Worm (Caenorhabditis elegans) whole organism, mixed stage, embryonic: Measurements from ENCODE around the gene sbt-1.

Experiments used
- M03D4.4 ChIP-seq: sonication (generic microtip); optimal IDR thresholded peaks from 2 replicates; lab custom pipeline; 2017; ENCODE audit warnings: mild to moderate bottlenecking, missing genetic modification characterization, missing compliant biosample characterization
- bed-3 ChIP-seq: fragments of 200-800 bp; sonication (Bioruptor generic); optimal IDR thresholded peaks from 3 replicates; lab custom pipeline; 2018; ENCODE audit warnings: mild to moderate bottlenecking, missing genetic modification characterization, moderate library complexity, missing compliant biosample characterization
- blmp-1 ChIP-seq: fragments of 150-350 bp; optimal IDR thresholded peaks from 2 replicates; lab custom pipeline; 2014; ENCODE audit warnings: missing biosample characterization, missing genetic modification characterization
- ceh-39 ChIP-seq: fragments of 150-350 bp; optimal IDR thresholded peaks from 2 replicates; lab custom pipeline; 2014; ENCODE audit warnings: missing biosample characterization, missing genetic modification characterization
- ceh-43 ChIP-seq: fragments of 200-800 bp; sonication (Bioruptor generic); optimal IDR thresholded peaks from 2 replicates; lab custom pipeline; 2018; ENCODE audit warnings: mild to moderate bottlenecking, missing genetic modification characterization, moderate library complexity, missing compliant biosample characterization
- ceh-83 ChIP-seq: fragments of 200-800 bp; sonication (Bioruptor generic); optimal IDR thresholded peaks from 2 replicates; lab custom pipeline; 2018; ENCODE audit warnings: mild to moderate bottlenecking, missing genetic modification characterization, missing compliant biosample characterization
- ces-1 ChIP-seq: fragments of 150-350 bp; optimal IDR thresholded peaks from 2 replicates; lab custom pipeline; 2014; ENCODE audit warnings: missing biosample characterization, missing genetic modification reagents, missing genetic modification characterization
- cnd-1 ChIP-seq: fragments of 200-800 bp; sonication (Bioruptor generic); optimal IDR thresholded peaks from 2 replicates; lab custom pipeline; 2018; ENCODE audit warnings: mild to moderate bottlenecking, missing genetic modification characterization, missing compliant biosample characterization
- drap-1 ChIP-seq: fragments of 200-800 bp; sonication (Bioruptor generic); optimal IDR thresholded peaks from 3 replicates; lab custom pipeline; 2018; ENCODE audit warnings: mild to moderate bottlenecking, missing genetic modification characterization, missing compliant biosample characterization
- elt-1 ChIP-seq: sonication (generic microtip); optimal IDR thresholded peaks from 2 replicates; lab custom pipeline; 2017; ENCODE audit warnings: missing genetic modification characterization, mild to moderate bottlenecking, missing compliant biosample characterization, antibody characterized with exemption, moderate library complexity, borderline replicate concordance; ENCODE audit not compliant: insufficient read depth
- elt-3 ChIP-seq: fragments of 150-350 bp; optimal IDR thresholded peaks from 2 replicates; lab custom pipeline; 2014; ENCODE audit warnings: missing biosample characterization, missing genetic modification characterization
- flh-1 ChIP-seq: fragments of 200-800 bp; sonication (Bioruptor generic); optimal IDR thresholded peaks from 2 replicates; lab custom pipeline; 2018; ENCODE audit warnings: mild to moderate bottlenecking, missing genetic modification characterization, moderate library complexity, missing compliant biosample characterization
- ham-2 ChIP-seq: fragments of 200-800 bp; sonication (Bioruptor generic); optimal IDR thresholded peaks from 2 replicates; lab custom pipeline; 2018; ENCODE audit warnings: mild to moderate bottlenecking, missing genetic modification characterization, missing compliant biosample characterization
- hlh-1 ChIP-seq: fragments of 150-350 bp; optimal IDR thresholded peaks from 2 replicates; lab custom pipeline; 2014; ENCODE audit warnings: missing biosample characterization, missing genetic modification reagents, missing genetic modification characterization
- lin-13 ChIP-seq: fragments of 150-350 bp; optimal IDR thresholded peaks from 2 replicates; lab custom pipeline; 2014; ENCODE audit warnings: missing biosample characterization, missing genetic modification characterization
- lin-32 ChIP-seq: fragments of 200-800 bp; sonication (Bioruptor generic); optimal IDR thresholded peaks from 2 replicates; lab custom pipeline; 2018; ENCODE audit warnings: mild to moderate bottlenecking, missing genetic modification characterization, missing compliant biosample characterization
- lsy-2 ChIP-seq: fragments of 150-350 bp; optimal IDR thresholded peaks from 2 replicates; lab custom pipeline; 2014; ENCODE audit warnings: missing biosample characterization, missing genetic modification characterization
- mab-5 ChIP-seq: fragments of 150-350 bp; optimal IDR thresholded peaks from 2 replicates; lab custom pipeline; 2014; ENCODE audit warnings: missing biosample characterization, missing genetic modification characterization
- mep-1 ChIP-seq: fragments of 150-350 bp; optimal IDR thresholded peaks from 2 replicates; lab custom pipeline; 2017; ENCODE audit warnings: missing biosample characterization, missing genetic modification reagents, missing genetic modification characterization, inconsistent platforms
- mls-2 ChIP-seq: sonication (generic microtip); optimal IDR thresholded peaks from 2 replicates; lab custom pipeline; 2016; ENCODE audit warnings: mild to moderate bottlenecking, missing genetic modification characterization, moderate library complexity, missing compliant biosample characterization
- nhr-12 ChIP-seq: fragments of 150-350 bp; optimal IDR thresholded peaks from 2 replicates; lab custom pipeline; 2014; ENCODE audit warnings: missing biosample characterization, missing genetic modification characterization
- nhr-2 ChIP-seq: fragments of 150-350 bp; optimal IDR thresholded peaks from 2 replicates; lab custom pipeline; 2014; ENCODE audit warnings: missing biosample characterization, missing genetic modification characterization
- nhr-237 ChIP-seq: fragments of 150-350 bp; optimal IDR thresholded peaks from 2 replicates; lab custom pipeline; 2014; ENCODE audit warnings: missing biosample characterization, missing genetic modification characterization
- nhr-28 ChIP-seq: fragments of 150-350 bp; optimal IDR thresholded peaks from 2 replicates; lab custom pipeline; 2014; ENCODE audit warnings: missing biosample characterization, missing genetic modification characterization
- nhr-76 ChIP-seq: sonication (generic microtip); optimal IDR thresholded peaks from 2 replicates; lab custom pipeline; 2017; ENCODE audit warnings: missing biosample characterization, missing genetic modification characterization
- pha-4 ChIP-seq: fragments of 150-350 bp; optimal IDR thresholded peaks from 2 replicates; lab custom pipeline; 2018; ENCODE audit warnings: missing biosample characterization, missing genetic modification reagents, missing genetic modification characterization
- sem-2 ChIP-seq: fragments of 200-800 bp; sonication (Bioruptor generic); optimal IDR thresholded peaks from 2 replicates; lab custom pipeline; 2018; ENCODE audit warnings: mild to moderate bottlenecking, missing genetic modification characterization, missing compliant biosample characterization
- snpc-4 ChIP-seq: fragments of 150-350 bp; optimal IDR thresholded peaks from 2 replicates; lab custom pipeline; 2014; ENCODE audit warnings: missing biosample characterization, missing genetic modification characterization
- sptf-1 ChIP-seq: sonication (generic microtip); optimal IDR thresholded peaks from 2 replicates; lab custom pipeline; 2017; ENCODE audit warnings: mild to moderate bottlenecking, missing genetic modification characterization, moderate library complexity, missing compliant biosample characterization
- tbx-8 ChIP-seq: fragments of 200-800 bp; sonication (Bioruptor generic); optimal IDR thresholded peaks from 2 replicates; lab custom pipeline; 2018; ENCODE audit warnings: mild to moderate bottlenecking, missing genetic modification characterization, moderate library complexity, missing compliant biosample characterization
- unc-120 ChIP-seq: sonication (generic microtip); optimal IDR thresholded peaks from 2 replicates; lab custom pipeline; 2017; ENCODE audit warnings: missing genetic modification characterization, missing compliant biosample characterization; ENCODE audit not compliant: poor library complexity, severe bottlenecking
- unc-39 ChIP-seq: fragments of 150-350 bp; optimal IDR thresholded peaks from 2 replicates; lab custom pipeline; 2014; ENCODE audit warnings: missing biosample characterization, missing genetic modification characterization
- unc-62 ChIP-seq: fragments of 150-350 bp; optimal IDR thresholded peaks from 2 replicates; lab custom pipeline; 2014; ENCODE audit warnings: missing biosample characterization, missing genetic modification reagents, missing genetic modification characterization
- zip-8 ChIP-seq: fragments of 150-350 bp; optimal IDR thresholded peaks from 2 replicates; lab custom pipeline; 2014; ENCODE audit warnings: missing biosample characterization, missing genetic modification characterization
- ztf-11 ChIP-seq: fragments of 150-350 bp; optimal IDR thresholded peaks from 2 replicates; lab custom pipeline; 2014; ENCODE audit warnings: missing biosample characterization, missing genetic modification characterization

Gene sbt-1

ce11 chrV:20845524-20846208 is 17.0 kb upstream of the sbt-1 start, which contains the start of the genes F31D4.2 and fkb-6:
F31D4.2 (minus strand) TSS chrV:20845546.
fkb-6 (plus strand) TSS chrV:20846158.
- no peak for TF ChIP-seq sem-2 (GFP tag; lab: Kevin White, UChicago)
- no peak for TF ChIP-seq ceh-83 (GFP tag; lab: Kevin White, UChicago)
- no peak for TF ChIP-seq nhr-76 (tag; lab: Kevin White, UChicago)
- no peak for TF ChIP-seq mab-5 (tag; lab: Kevin White, UChicago)
- TF ChIP-seq pha-4 (tag; lab: Kevin White, UChicago) = peak; percentile 88
- TF ChIP-seq unc-120 (tag; lab: Kevin White, UChicago) = no peak
- TF ChIP-seq bed-3 (GFP tag; lab: Kevin White, UChicago) = no peak
- peak; percentile 3 for TF ChIP-seq sptf-1 (tag; lab: Kevin White, UChicago)
- TF ChIP-seq lsy-2 (tag; lab: Kevin White, UChicago) = peak; percentile 96
- no peak for TF ChIP-seq drap-1 (GFP tag; lab: Kevin White, UChicago)
- TF ChIP-seq elt-3 = no peak
- TF ChIP-seq zip-8 (tag; lab: Kevin White, UChicago) = no peak
- no peak for TF ChIP-seq cnd-1 (tag; lab: Kevin White, UChicago)
- TF ChIP-seq flh-1 (GFP tag; lab: Kevin White, UChicago) = no peak
- TF ChIP-seq elt-1 (tag; lab: Kevin White, UChicago) = no peak
- peak; percentile 71 for TF ChIP-seq lin-13 (tag; lab: Kevin White, UChicago)
- no peak for TF ChIP-seq unc-39 (tag; lab: Kevin White, UChicago)
- TF ChIP-seq mep-1 (tag; lab: Kevin White, UChicago) = peak; percentile 90
- TF ChIP-seq tbx-8 (GFP tag; lab: Kevin White, UChicago) = no peak
- TF ChIP-seq mls-2 (tag; lab: Kevin White, UChicago) = peak; percentile 15
- TF ChIP-seq nhr-12 (tag; lab: Kevin White, UChicago) = no peak
- TF ChIP-seq unc-62 (GFP tag; lab: Kevin White, UChicago) = peak; percentile 11
- peak; percentile 53 for TF ChIP-seq ceh-39 (tag; lab: Kevin White, UChicago)
- TF ChIP-seq snpc-4 = no peak
- no peak for TF ChIP-seq lin-32
- peak; percentile 77 for TF ChIP-seq ces-1 (GFP tag; lab: Kevin White, UChicago)
- no peak for TF ChIP-seq hlh-1 (tag; lab: Kevin White, UChicago)
- no peak for TF ChIP-seq nhr-28 (tag; lab: Kevin White, UChicago)
- TF ChIP-seq M03D4.4 (tag; lab: Kevin White, UChicago) = no peak
- TF ChIP-seq ceh-43 = no peak
- TF ChIP-seq nhr-237 (tag; lab: Kevin White, UChicago) = peak; percentile 52
- TF ChIP-seq nhr-2 (tag; lab: Kevin White, UChicago) = no peak
- no peak for TF ChIP-seq ham-2 (GFP tag; lab: Kevin White, UChicago)
- TF ChIP-seq ztf-11 = no peak
- TF ChIP-seq blmp-1 (tag; lab: Kevin White, UChicago) = no peak
- TF ChIP-seq, all 35 proteins: peak for 10

- TF ChIP-seq unc-62 (GFP tag; lab: Kevin White, UChicago) = no peak
- no peak for TF ChIP-seq nhr-76 (tag; lab: Kevin White, UChicago)
- no peak for TF ChIP-seq zip-8 (tag; lab: Kevin White, UChicago)
- no peak for TF ChIP-seq flh-1 (GFP tag; lab: Kevin White, UChicago)
- no peak for TF ChIP-seq snpc-4
- no peak for TF ChIP-seq mab-5 (tag; lab: Kevin White, UChicago)
- no peak for TF ChIP-seq hlh-1 (tag; lab: Kevin White, UChicago)
- TF ChIP-seq sptf-1 (tag; lab: Kevin White, UChicago) = no peak
- TF ChIP-seq bed-3 (GFP tag; lab: Kevin White, UChicago) = no peak
- TF ChIP-seq unc-120 (tag; lab: Kevin White, UChicago) = no peak
- TF ChIP-seq ceh-39 (tag; lab: Kevin White, UChicago) = no peak
- TF ChIP-seq ces-1 (GFP tag; lab: Kevin White, UChicago) = no peak
Observed at ce11 chrV:20841484-20841883, 12.8 kb upstream of the sbt-1 start.

- no peak for TF ChIP-seq ztf-11
- no peak for TF ChIP-seq flh-1 (GFP tag; lab: Kevin White, UChicago)
- no peak for TF ChIP-seq nhr-237 (tag; lab: Kevin White, UChicago)
- TF ChIP-seq mep-1 (tag; lab: Kevin White, UChicago) = no peak
- TF ChIP-seq sptf-1 (tag; lab: Kevin White, UChicago) = no peak
- TF ChIP-seq nhr-76 (tag; lab: Kevin White, UChicago) = no peak
- TF ChIP-seq, all 35 proteins: peak for 0
Observed at ce11 chrV:20838565-20838964, 9.9 kb upstream of the sbt-1 start, which contains the start of gene exos-7. exos-7 (plus strand) TSS chrV:20838865.
